Worm (Caenorhabditis elegans) whole organism, L3 larva: ENCODE measurements around the gene gsr-1.

ENCODE experiments used
- ama-1 ChIP-seq: fragments of 150-350 bp; optimal IDR thresholded peaks from 2 replicates; lab custom pipeline; 2018
- ceh-9 ChIP-seq: sonication (generic microtip); optimal IDR thresholded peaks from 2 replicates; lab custom pipeline; 2018; ENCODE audit warnings: missing biosample characterization, missing genetic modification characterization
- nfya-1 ChIP-seq: sonication (generic microtip); optimal IDR thresholded peaks from 2 replicates; lab custom pipeline; 2017; ENCODE audit warnings: missing genetic modification characterization, mild to moderate bottlenecking, missing compliant biosample characterization, antibody characterized with exemption, moderate library complexity; ENCODE audit not compliant: insufficient read depth
- skn-1 ChIP-seq: fragments of 150-350 bp; optimal IDR thresholded peaks from 2 replicates; lab custom pipeline; 2014; ENCODE audit warnings: missing biosample characterization, missing genetic modification characterization

- TF ChIP-seq ama-1 (lab: Kevin White, UChicago), result no peak
- TF ChIP-seq ceh-9, result no peak
- no peak for TF ChIP-seq nfya-1 (tag; lab: Kevin White, UChicago)
- TF ChIP-seq skn-1, result no peak
Measured at ce11 chrIII:3644075-3644474, 6.6 kb upstream of the gsr-1 start, which contains the start of gene unc-93.
